Worm (Caenorhabditis elegans): ENCODE results near the gene T25G12.11.

ce11 chrX:17205853-17206252, 31.5 kb downstream of the T25G12.11 start:
- TF ChIP-seq unc-130 (GFP tag; optimal IDR thresholded peaks at IDR 0.05) (no peak), unc-39 (tag; optimal IDR thresholded peaks at IDR 0.05) (no peak), nhr-6 (tag; optimal IDR thresholded peaks at IDR 0.05) (no peak), unc-62 (GFP tag; optimal IDR thresholded peaks at IDR 0.05 in 1 of 2) (no peak), unc-62 (tag; optimal IDR thresholded peaks at IDR 0.05) (no peak), aha-1 (tag) (no peak), zip-2 (tag; optimal IDR thresholded peaks at IDR 0.05) (no peak), pha-4 (GFP tag; IDR thresholded peaks at IDR 0.05) (no peak), pha-4 (tag; optimal IDR thresholded peaks at IDR 0.05) (no peak), set-16 (GFP tag; IDR thresholded peaks at IDR 0.05) (no peak), lin-29 (GFP tag; IDR thresholded peaks at IDR 0.05) (no peak), ZK546.5 (tag; optimal IDR thresholded peaks at IDR 0.05) (no peak)

Measured in whole organism, L4 larva.